Fruit fly (Drosophila melanogaster) whole organism, wandering third instar larva: Measurements from ENCODE around the gene kri.

Source experiments
- Abd-B ChIP-seq: fragments of >200 bp; optimal IDR thresholded peaks from 2 replicates; lab custom pipeline; 2017; ENCODE audit warnings: missing biosample characterization, missing genetic modification characterization
- CG32264 ChIP-seq: fragments of 200-800 bp; sonication (Bioruptor generic); optimal IDR thresholded peaks from 2 replicates; lab custom pipeline; 2016; ENCODE audit warnings: missing biosample characterization, missing genetic modification characterization
- CrebA ChIP-seq: fragments of 200-800 bp; sonication (Bioruptor generic); optimal IDR thresholded peaks from 2 replicates; lab custom pipeline; 2016; ENCODE audit warnings: missing biosample characterization, mild to moderate bottlenecking, missing genetic modification characterization, borderline replicate concordance
- Dfd ChIP-seq: fragments of >200 bp; optimal IDR thresholded peaks from 2 replicates; lab custom pipeline; 2017; ENCODE audit warnings: missing biosample characterization, missing genetic modification characterization
- Dif ChIP-seq: fragments of 200-275, 200-300 bp; sonication (Bioruptor generic); optimal IDR thresholded peaks from 2 replicates; lab custom pipeline; 2018; ENCODE audit warnings: missing biosample characterization, missing genetic modification characterization; ENCODE audit not compliant: partially characterized antibody
- GATAd ChIP-seq: sonication (Bioruptor generic); optimal IDR thresholded peaks from 2 replicates; lab custom pipeline; 2016; ENCODE audit warnings: missing biosample characterization, missing genetic modification characterization
- HLH106 ChIP-seq: fragments of 200-800 bp; optimal IDR thresholded peaks from 3 replicates; lab custom pipeline; 2019; ENCODE audit warnings: missing biosample characterization, mild to moderate bottlenecking, missing genetic modification characterization, moderate library complexity
- Hnf4 ChIP-seq: fragments of 200-800 bp; sonication (Bioruptor generic); optimal IDR thresholded peaks from 2 replicates; lab custom pipeline; 2016; ENCODE audit warnings: missing biosample characterization, mild to moderate bottlenecking, missing genetic modification characterization
- Hr78 ChIP-seq: fragments of >200 bp; optimal IDR thresholded peaks from 2 replicates; lab custom pipeline; 2017; ENCODE audit warnings: missing biosample characterization, missing genetic modification characterization
- Hr83 ChIP-seq: fragments of 200-300 bp; sonication (Bioruptor generic); optimal IDR thresholded peaks from 2 replicates; lab custom pipeline; 2016; ENCODE audit warnings: missing biosample characterization, mild to moderate bottlenecking, missing genetic modification characterization, moderate library complexity; ENCODE audit not compliant: poor library complexity, severe bottlenecking
- Jra ChIP-seq: sonication (Bioruptor generic); optimal IDR thresholded peaks from 2 replicates; lab custom pipeline; 2016; ENCODE audit warnings: missing biosample characterization, missing genetic modification characterization
- OdsH ChIP-seq: fragments of 200-800 bp; sonication (Bioruptor generic); optimal IDR thresholded peaks from 2 replicates; lab custom pipeline; 2016; ENCODE audit warnings: missing biosample characterization, mild to moderate bottlenecking, missing genetic modification characterization
- Rel ChIP-seq, 2 experiments: fragments of 200-800 bp; sonication (Bioruptor generic) in 1 of 2; optimal IDR thresholded peaks; 2 replicates in 1 of 2; 3 replicates in 1 of 2; lab custom pipeline; 2016 to 2019; ENCODE audit warnings: mild to moderate bottlenecking in 2 of 2, missing biosample characterization in 2 of 2, missing genetic modification characterization in 2 of 2, moderate library complexity in 1 of 2
- Vsx2 ChIP-seq: fragments of 200-300, 225-300 bp; sonication (Bioruptor generic); optimal IDR thresholded peaks from 2 replicates; lab custom pipeline; 2018; ENCODE audit warnings: missing biosample characterization, missing genetic modification characterization; ENCODE audit not compliant: partially characterized antibody
- br ChIP-seq: fragments of 200-800 bp; sonication (Bioruptor generic); optimal IDR thresholded peaks from 2 replicates; lab custom pipeline; 2016; ENCODE audit warnings: missing biosample characterization, missing genetic modification characterization
- brk ChIP-seq: fragments of 200-800 bp; sonication (Bioruptor generic); optimal IDR thresholded peaks from 2 replicates; lab custom pipeline; 2016; ENCODE audit warnings: missing biosample characterization, mild to moderate bottlenecking, missing genetic modification characterization
- dl ChIP-seq, 2 experiments: fragments of 175-275, 200-275 bp in 1 of 2; fragments of 200-275 bp in 1 of 2; sonication (Bioruptor generic); optimal IDR thresholded peaks; lab custom pipeline; 2018; ENCODE audit warnings: mild to moderate bottlenecking in 2 of 2, missing biosample characterization in 2 of 2, missing genetic modification characterization in 2 of 2, moderate library complexity in 2 of 2; ENCODE audit not compliant: partially characterized antibody in 2 of 2, insufficient read depth in 1 of 2
- dsf ChIP-seq: sonication (Bioruptor generic); optimal IDR thresholded peaks from 2 replicates; lab custom pipeline; 2016; ENCODE audit warnings: missing biosample characterization, missing genetic modification characterization, borderline replicate concordance
- foxo ChIP-seq, 2 experiments: fragments of 200-800 bp; sonication (Bioruptor generic); optimal IDR thresholded peaks; 2 replicates in 1 of 2; 3 replicates in 1 of 2; lab custom pipeline; 2016 to 2017; ENCODE audit warnings: missing biosample characterization in 2 of 2, missing genetic modification characterization in 2 of 2
- fru ChIP-seq: fragments of 200-800 bp; sonication (Bioruptor generic); optimal IDR thresholded peaks from 3 replicates; lab custom pipeline; 2016; ENCODE audit warnings: missing biosample characterization, mild to moderate bottlenecking, missing genetic modification characterization
- h ChIP-seq: fragments of 200-800 bp; sonication (Bioruptor generic); optimal IDR thresholded peaks from 3 replicates; lab custom pipeline; 2016; ENCODE audit warnings: missing biosample characterization, mild to moderate bottlenecking, missing genetic modification characterization
- jim ChIP-seq: fragments of 175-275, 200-325 bp; sonication (Bioruptor generic); optimal IDR thresholded peaks from 2 replicates; lab custom pipeline; 2016; ENCODE audit warnings: missing biosample characterization, mild to moderate bottlenecking, missing genetic modification characterization
- lola ChIP-seq: fragments of >200 bp; optimal IDR thresholded peaks from 2 replicates; lab custom pipeline; 2017; ENCODE audit warnings: missing biosample characterization, missing genetic modification characterization
- pan ChIP-seq: fragments of >200 bp; optimal IDR thresholded peaks from 2 replicates; lab custom pipeline; 2017
- rgr ChIP-seq: fragments of 200-800 bp; sonication (Bioruptor generic); optimal IDR thresholded peaks from 3 replicates; lab custom pipeline; 2016; ENCODE audit warnings: missing biosample characterization, mild to moderate bottlenecking, missing genetic modification characterization
- sage ChIP-seq: fragments of 200-800 bp; sonication (Bioruptor generic); optimal IDR thresholded peaks from 2 replicates; lab custom pipeline; 2016; ENCODE audit warnings: missing biosample characterization, mild to moderate bottlenecking, missing genetic modification characterization
- tai ChIP-seq: sonication (Bioruptor generic); optimal IDR thresholded peaks from 2 replicates; lab custom pipeline; 2016; ENCODE audit warnings: missing biosample characterization, missing genetic modification characterization
- usp ChIP-seq: fragments of >200 bp; optimal IDR thresholded peaks from 2 replicates; lab custom pipeline; 2017; ENCODE audit warnings: missing biosample characterization, missing genetic modification characterization
- woc ChIP-seq: sonication (Bioruptor generic); optimal IDR thresholded peaks from 2 replicates; lab custom pipeline; 2016; ENCODE audit warnings: missing biosample characterization, mild to moderate bottlenecking, missing genetic modification characterization

Gene kri

dm6 chr3L:5808540-5809200, 2.1 kb upstream of the kri start:
- no peak for TF ChIP-seq Hnf4 (GFP tag; lab: Kevin White, UChicago)
- TF ChIP-seq Rel (GFP tag; optimal IDR thresholded peaks at IDR 0.05; lab: Kevin White, UChicago): no peak
- peak; percentile 92 for TF ChIP-seq Rel (tag; optimal IDR thresholded peaks at IDR 0.05; lab: Kevin White, UChicago)

dm6 chr3L:5809201-5809584, 1.6 kb upstream of the kri start:
- TF ChIP-seq Hr83 (no peak), HLH106 (tag; lab: Kevin White, UChicago) (peak; percentile 8)
- TF ChIP-seq, all 38 proteins: peak for 1

dm6 chr3L:5809642-5810279, 1.0 kb upstream of the kri start:
- no peak for TF ChIP-seq CrebA (GFP tag; lab: Kevin White, UChicago)
- peak; percentile 11 for TF ChIP-seq OdsH
- peak; percentile 15 for TF ChIP-seq rgr (GFP tag; lab: Kevin White, UChicago)
- TF ChIP-seq Abd-B (GFP tag; lab: Kevin White, UChicago): no peak
- no peak for TF ChIP-seq usp
- no peak for TF ChIP-seq Hr83
- TF ChIP-seq dsf (GFP tag; lab: Kevin White, UChicago): no peak
- TF ChIP-seq h (GFP tag; lab: Kevin White, UChicago): peak; percentile 84
- no peak for TF ChIP-seq Dfd (GFP tag; lab: Kevin White, UChicago)
- no peak for TF ChIP-seq lola (GFP tag; lab: Kevin White, UChicago)
- TF ChIP-seq Vsx2 (GFP tag; lab: Kevin White, UChicago): no peak
- TF ChIP-seq woc (GFP tag; lab: Kevin White, UChicago): peak; percentile 8
- TF ChIP-seq brk (GFP tag; lab: Kevin White, UChicago): no peak
- no peak for TF ChIP-seq Rel (GFP tag; optimal IDR thresholded peaks at IDR 0.05; lab: Kevin White, UChicago)
- TF ChIP-seq Rel (tag; optimal IDR thresholded peaks at IDR 0.05; lab: Kevin White, UChicago): peak; percentile 16
- no peak for TF ChIP-seq foxo (GFP tag; optimal IDR thresholded peaks at IDR 0.05; lab: Kevin White, UChicago)
- TF ChIP-seq HLH106 (tag; lab: Kevin White, UChicago): no peak

- TF ChIP-seq tai: no peak
- no peak for TF ChIP-seq br (GFP tag; lab: Kevin White, UChicago)
- no peak for TF ChIP-seq lola (GFP tag; lab: Kevin White, UChicago)
- no peak for TF ChIP-seq h (GFP tag; lab: Kevin White, UChicago)
- no peak for TF ChIP-seq dsf (GFP tag; lab: Kevin White, UChicago)
- no peak for TF ChIP-seq fru
- no peak for TF ChIP-seq Jra (GFP tag; lab: Kevin White, UChicago)
- no peak for TF ChIP-seq sage
- TF ChIP-seq Vsx2 (GFP tag; lab: Kevin White, UChicago): no peak
- TF ChIP-seq brk (GFP tag; lab: Kevin White, UChicago): no peak
- TF ChIP-seq dl (GFP tag; optimal IDR thresholded peaks at IDR 0.05; lab: Kevin White, UChicago; ENCODE audit: insufficient read depth in 1 of 2, partially characterized antibody in 2 of 2): no peak
- no peak for TF ChIP-seq Hnf4 (GFP tag; lab: Kevin White, UChicago)
- TF ChIP-seq Dif (GFP tag; lab: Kevin White, UChicago): no peak
- no peak for TF ChIP-seq GATAd
- TF ChIP-seq CG32264 (GFP tag; lab: Kevin White, UChicago): no peak
- no peak for TF ChIP-seq jim
- no peak for TF ChIP-seq CrebA (GFP tag; lab: Kevin White, UChicago)
- TF ChIP-seq Dfd (GFP tag; lab: Kevin White, UChicago): no peak
Observed at dm6 chr3L:5813016-5813415, 2.2 kb downstream of the kri start, which contains the start of gene mad2. mad2 (minus strand) TSS chr3L:5813093.

dm6 chr3L:5817177-5817576, 6.4 kb downstream of the kri start:
- TF ChIP-seq fru: no peak
- no peak for TF ChIP-seq woc (GFP tag; lab: Kevin White, UChicago)
- TF ChIP-seq Hr78 (GFP tag; lab: Kevin White, UChicago): no peak
- TF ChIP-seq Vsx2 (GFP tag; lab: Kevin White, UChicago): no peak
- TF ChIP-seq Abd-B (GFP tag; lab: Kevin White, UChicago): no peak
- no peak for TF ChIP-seq pan (lab: Kevin White, UChicago)
